Fruit fly (Drosophila melanogaster) S2 (cell line): ENCODE data around the gene SPARC.

Experiments used
- CG8478 ChIP-seq: fragments of >200 bp; optimal IDR thresholded peaks from 2 replicates; lab custom pipeline; 2018
- CTCF ChIP-seq, 2 experiments: fragments of >200 bp; optimal IDR thresholded peaks; 2 replicates each; lab custom pipeline; 2018

SPARC gene

dm6 chr3R:26862848-26863448 is 8.8 kb downstream of the SPARC start, which contains the start of the genes Lerp and IntS12:
TSS of gene Lerp (minus strand) at chr3R:26863130.
TSS of gene IntS12 (plus strand) at chr3R:26863376.
- TF ChIP-seq CG8478 (no peak), CTCF (optimal IDR thresholded peaks at IDR 0.05; lab: Kevin White, UChicago) (peak in 1 of 2 experiments; percentile 17)

dm6 chr3R:26862213-26862612 is 9.6 kb downstream of the SPARC start:
- no peak for TF ChIP-seq CTCF (optimal IDR thresholded peaks at IDR 0.05; lab: Kevin White, UChicago)
- no peak for TF ChIP-seq CG8478

- TF ChIP-seq CTCF (optimal IDR thresholded peaks at IDR 0.05; lab: Kevin White, UChicago) (no peak), CG8478 (no peak)
These were observed 12.6 kb downstream of the SPARC start for dm6 chr3R:26859228-26859627.

- no peak for TF ChIP-seq CTCF (optimal IDR thresholded peaks at IDR 0.05; lab: Kevin White, UChicago)
- TF ChIP-seq CG8478: no peak
These were observed 18.1 kb downstream of the SPARC start for dm6 chr3R:26853699-26854098.

- TF ChIP-seq CG8478: no peak
- no peak for TF ChIP-seq CTCF (optimal IDR thresholded peaks at IDR 0.05; lab: Kevin White, UChicago)
These were observed 25.3 kb downstream of the SPARC start for dm6 chr3R:26846446-26846845.

dm6 chr3R:26831861-26832260 is 39.9 kb downstream of the SPARC start:
- TF ChIP-seq CTCF (optimal IDR thresholded peaks at IDR 0.05; lab: Kevin White, UChicago): no peak

dm6 chr3R:26821117-26821516 is 50.7 kb downstream of the SPARC start:
- TF ChIP-seq CG8478: no peak
